Worm (Caenorhabditis elegans): Measurements from ENCODE around the gene C49A9.4.

ce11 chrIV:6254635-6255034 is 35.1 kb downstream of the C49A9.4 start, which contains the start of gene T13A10.64:
- TF ChIP-seq aly-1 (tag; optimal IDR thresholded peaks at IDR 0.05) (no peak), tbx-11 (GFP tag; IDR thresholded peaks at IDR 0.05) (no peak), scrt-1 (GFP tag; IDR thresholded peaks at IDR 0.05) (no peak), ama-1 (optimal IDR thresholded peaks at IDR 0.05) (no peak), sea-1 (GFP tag; conservative IDR thresholded peaks at IDR 0.05) (no peak), hmg-4 (GFP tag; optimal IDR thresholded peaks at IDR 0.05) (no peak), hnd-1 (tag; optimal IDR thresholded peaks at IDR 0.05) (no peak), ets-7 (tag; optimal IDR thresholded peaks at IDR 0.05) (no peak), B0310.2 (tag; optimal IDR thresholded peaks at IDR 0.05) (no peak)

Measured in whole organism, early embryonic.